Fruit fly (Drosophila melanogaster): ENCODE measurements around the gene Atg8a.
A peak's percentile ranks its signal among the peaks of the same experiment; 100 is the strongest.

The Atg8a gene

DNA sequence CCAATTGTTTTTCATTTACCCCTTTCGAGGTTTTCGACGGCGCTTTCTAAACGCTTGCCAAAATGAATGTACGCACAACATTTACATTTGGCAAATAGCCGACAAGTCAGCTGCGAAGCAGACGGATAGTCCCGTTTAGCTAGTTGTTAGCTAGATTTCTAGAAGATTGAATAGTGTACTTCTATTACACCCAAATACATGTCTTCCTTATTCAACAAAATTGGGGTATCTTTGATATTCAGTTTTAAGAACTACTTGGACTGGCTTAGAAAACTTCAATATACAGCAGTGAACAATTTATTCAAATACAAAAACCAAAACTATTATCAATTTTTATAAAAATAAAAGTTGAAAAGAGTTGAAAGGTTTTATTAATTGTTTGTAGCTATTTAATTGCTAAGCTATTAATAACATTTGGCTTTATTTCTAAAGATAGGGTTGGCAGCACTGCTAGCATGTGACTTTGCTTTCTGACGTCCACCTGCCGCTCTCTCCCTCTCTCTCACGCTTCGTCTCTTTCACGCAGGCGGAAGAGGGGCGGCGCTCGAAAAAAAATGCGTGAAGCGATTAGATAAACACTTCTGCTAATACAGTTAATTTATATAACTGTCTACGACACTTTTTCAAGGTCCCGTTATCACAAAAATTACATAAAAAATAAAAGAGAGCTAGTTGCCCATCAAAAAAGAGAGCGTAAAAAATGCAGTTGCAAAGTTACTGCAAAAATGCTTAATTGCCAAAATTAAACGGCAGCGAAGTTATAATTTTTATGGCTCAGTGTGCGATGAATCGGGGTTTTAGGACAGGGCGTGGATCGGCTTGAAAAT is 16.9 kb upstream of the Atg8a start (continued):
- TF ChIP-seq lilli (GFP tag; optimal IDR thresholded peaks at IDR 0.05) = peak; percentile 16
- no peak for TF ChIP-seq CHES-1-like (GFP tag; optimal IDR thresholded peaks at IDR 0.05)
- TF ChIP-seq dati (GFP tag; IDR thresholded peaks at IDR 0.05) = no peak
- peak in 1 of 2 experiments; percentile 93 for TF ChIP-seq Pdp1 (GFP tag; optimal IDR thresholded peaks at IDR 0.05)
- no peak for TF ChIP-seq chif (GFP tag; optimal IDR thresholded peaks at IDR 0.05)
- peak; percentile 24; the same call in 1 of the 2 replicates for TF ChIP-seq CG31441 (GFP tag; IDR thresholded peaks at IDR 0.05)
- no peak for TF ChIP-seq NC2β (GFP tag; optimal IDR thresholded peaks at IDR 0.05)
- TF ChIP-seq Hr78 (GFP tag; optimal IDR thresholded peaks at IDR 0.05) = no peak
- no peak for TF ChIP-seq Max (GFP tag; optimal IDR thresholded peaks at IDR 0.05)
- TF ChIP-seq crp (GFP tag; optimal IDR thresholded peaks at IDR 0.05) = peak in 1 of 2 experiments; percentile 28
- peak; percentile 36 for TF ChIP-seq ftz-f1 (GFP tag; optimal IDR thresholded peaks at IDR 0.05)
- TF ChIP-seq sob (GFP tag; IDR thresholded peaks at IDR 0.05) = no peak
- TF ChIP-seq CG12071 (GFP tag; optimal IDR thresholded peaks at IDR 0.05) = no peak
- peak; percentile 26 for TF ChIP-seq Ssrp (tag; optimal IDR thresholded peaks at IDR 0.05)
- TF ChIP-seq grau (tag; optimal IDR thresholded peaks at IDR 0.05) = peak; percentile 44
- TF ChIP-seq CG15696 (tag; optimal IDR thresholded peaks at IDR 0.05) = peak; percentile 16
- TF ChIP-seq CG9817 (tag; optimal IDR thresholded peaks at IDR 0.05) = no peak
- TF ChIP-seq CG10543 (GFP tag; optimal IDR thresholded peaks at IDR 0.05) = peak; percentile 27
- peak; percentile 23 for TF ChIP-seq CG4424 (GFP tag; optimal IDR thresholded peaks at IDR 0.05)
- no peak for TF ChIP-seq gcm2 (GFP tag; optimal IDR thresholded peaks at IDR 0.05)
- no peak for TF ChIP-seq CG4820 (GFP tag; optimal IDR thresholded peaks at IDR 0.05)
- TF ChIP-seq Hr3 (GFP tag; optimal IDR thresholded peaks at IDR 0.05) = no peak
- peak in 1 of 2 experiments; percentile 39 for TF ChIP-seq eve (GFP tag; optimal IDR thresholded peaks at IDR 0.05)
- no peak for TF ChIP-seq CG6813 (GFP tag; optimal IDR thresholded peaks at IDR 0.05)
- TF ChIP-seq CG13424 (tag; optimal IDR thresholded peaks at IDR 0.05) = peak; percentile 6
- no peak for TF ChIP-seq ken (GFP tag; IDR thresholded peaks at IDR 0.05)
- TF ChIP-seq fd102C (GFP tag; optimal IDR thresholded peaks at IDR 0.05) = no peak
- TF ChIP-seq E2f1 (GFP tag; IDR thresholded peaks at IDR 0.05) = peak; percentile 10; the same call in 1 of the 2 replicates
- no peak for TF ChIP-seq Tbp (GFP tag; optimal IDR thresholded peaks at IDR 0.05)
- no peak for TF ChIP-seq Gug (GFP tag; IDR thresholded peaks at IDR 0.05)
- peak in 1 of 3 experiments; percentile 18 for TF ChIP-seq lola (GFP tag; optimal IDR thresholded peaks at IDR 0.05)
- TF ChIP-seq MTF-1 (GFP tag; optimal IDR thresholded peaks at IDR 0.05; ENCODE audit: borderline replicate concordance) = no peak
- no peak for TF ChIP-seq CG10462 (GFP tag; optimal IDR thresholded peaks at IDR 0.05)
- TF ChIP-seq CG18599 (GFP tag; optimal IDR thresholded peaks at IDR 0.05) = peak; percentile 19
- TF ChIP-seq CG3281 (GFP tag; optimal IDR thresholded peaks at IDR 0.05) = peak; percentile 25
- TF ChIP-seq CoRest (tag; optimal IDR thresholded peaks at IDR 0.05) = peak; percentile 50
- TF ChIP-seq jumu (GFP tag; optimal IDR thresholded peaks at IDR 0.05) = no peak
- peak; percentile 5 for TF ChIP-seq lab (GFP tag; optimal IDR thresholded peaks at IDR 0.05)
- peak; percentile 35 for TF ChIP-seq CG2678 (tag; optimal IDR thresholded peaks at IDR 0.05)
- TF ChIP-seq slp2 (GFP tag; optimal IDR thresholded peaks at IDR 0.05) = no peak
- no peak for TF ChIP-seq dysf (GFP tag; IDR thresholded peaks at IDR 0.05)
- peak; percentile 58 for TF ChIP-seq Med (GFP tag)
- TF ChIP-seq ash1 (GFP tag; optimal IDR thresholded peaks at IDR 0.05) = no peak
- TF ChIP-seq CG9876 (GFP tag; optimal IDR thresholded peaks at IDR 0.05) = no peak
- no peak for TF ChIP-seq slbo (GFP tag; IDR thresholded peaks at IDR 0.05)
- no peak for TF ChIP-seq CG10209 (GFP tag; optimal IDR thresholded peaks at IDR 0.05)
- TF ChIP-seq zen (tag; optimal IDR thresholded peaks at IDR 0.05) = peak; percentile 11
- peak; percentile 0 for TF ChIP-seq az2 (GFP tag; optimal IDR thresholded peaks at IDR 0.05)
